Worm (Caenorhabditis elegans): ENCODE results near the gene W05E10.2.
A peak's percentile ranks its signal among the peaks of the same experiment; 100 is the strongest.

Gene W05E10.2

DNA sequence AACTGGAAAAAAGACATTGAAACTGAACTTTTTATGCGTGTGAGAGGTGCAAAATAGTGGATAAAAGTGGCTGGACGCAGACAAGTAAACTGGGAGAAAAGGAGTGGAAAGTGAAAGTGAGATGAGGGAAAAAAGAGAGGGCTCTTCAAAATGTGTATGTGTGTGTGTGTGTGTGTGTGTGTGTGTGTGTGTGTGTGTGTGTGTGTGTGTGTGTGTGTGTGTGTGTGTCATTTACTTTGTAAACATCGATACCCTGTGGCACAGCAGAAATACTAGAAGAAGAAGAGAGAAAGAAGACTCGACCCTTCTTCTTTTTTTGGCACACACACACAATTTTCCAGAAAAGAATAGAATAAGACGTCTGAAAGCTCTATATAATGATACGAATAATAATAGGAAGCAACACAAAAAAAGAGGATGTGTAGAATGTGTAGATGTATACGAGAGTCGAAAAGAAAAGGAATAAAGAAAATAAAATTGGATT is 48.3 kb upstream of the W05E10.2 start (continued):
- TF ChIP-seq isw-1 (GFP tag; IDR thresholded peaks at IDR 0.05) (peak; percentile 50), fkh-4 (tag; optimal IDR thresholded peaks at IDR 0.05; ENCODE audit: borderline replicate concordance) (no peak), mdl-1 (tag; optimal IDR thresholded peaks at IDR 0.05) (peak in 1 of 2 experiments; percentile 40), efl-1 (optimal IDR thresholded peaks at IDR 0.05) (peak; percentile 26 to 39), efl-1 (GFP tag; optimal IDR thresholded peaks at IDR 0.05 in 1 of 2) (peak in 1 of 2 experiments; percentile 77), fkh-8 (tag; optimal IDR thresholded peaks at IDR 0.05) (peak; percentile 70), nhr-76 (tag; optimal IDR thresholded peaks at IDR 0.05) (no peak), unc-30 (tag; optimal IDR thresholded peaks at IDR 0.05) (no peak), ets-5 (GFP tag; IDR thresholded peaks at IDR 0.05) (no peak), aly-2 (tag; optimal IDR thresholded peaks at IDR 0.05) (no peak), unc-98 (GFP tag; IDR thresholded peaks at IDR 0.05) (peak; percentile 21; the same call in 1 of the 2 replicates), nhr-28 (tag; optimal IDR thresholded peaks at IDR 0.05) (no peak), nhr-20 (tag; optimal IDR thresholded peaks at IDR 0.05) (peak; percentile 45), aha-1 (tag; optimal IDR thresholded peaks at IDR 0.05) (no peak), nhr-12 (tag; optimal IDR thresholded peaks at IDR 0.05) (no peak), dpl-1 (GFP tag; optimal IDR thresholded peaks at IDR 0.05) (peak in 1 of 3 experiments; percentile 21), rnt-1 (tag; optimal IDR thresholded peaks at IDR 0.05) (peak; percentile 74), nhr-11 (tag; optimal IDR thresholded peaks at IDR 0.05) (no peak), pqm-1 (tag; optimal IDR thresholded peaks at IDR 0.05) (no peak), mef-2 (tag; optimal IDR thresholded peaks at IDR 0.05) (no peak), snu-23 (GFP tag; optimal IDR thresholded peaks at IDR 0.05) (peak; percentile 28), ceh-63 (GFP tag; optimal IDR thresholded peaks at IDR 0.05) (peak; percentile 70), efl-3 (GFP tag; optimal IDR thresholded peaks at IDR 0.05) (no peak), lsy-2 (tag; optimal IDR thresholded peaks at IDR 0.05) (peak; percentile 50 to 66), C16A3.4 (tag; optimal IDR thresholded peaks at IDR 0.05) (peak; percentile 27), egl-13 (tag; optimal IDR thresholded peaks at IDR 0.05) (peak; percentile 50), sox-4 (tag; optimal IDR thresholded peaks at IDR 0.05) (no peak), fos-1 (tag; optimal IDR thresholded peaks at IDR 0.05) (no peak), nhr-84 (tag; optimal IDR thresholded peaks at IDR 0.05) (no peak), skn-1 (tag; optimal IDR thresholded peaks at IDR 0.05) (no peak), nhr-237 (tag; optimal IDR thresholded peaks at IDR 0.05) (no peak), unc-130 (tag; optimal IDR thresholded peaks at IDR 0.05) (peak; percentile 15), lin-15B (tag; optimal IDR thresholded peaks at IDR 0.05) (no peak), xbp-1 (tag; optimal IDR thresholded peaks at IDR 0.05) (no peak), sup-37 (GFP tag; optimal IDR thresholded peaks at IDR 0.05) (peak; percentile 10), nhr-90 (tag; optimal IDR thresholded peaks at IDR 0.05; ENCODE audit: poor library complexity) (no peak), ztf-4 (tag; optimal IDR thresholded peaks at IDR 0.05) (no peak), swsn-7 (tag; optimal IDR thresholded peaks at IDR 0.05) (peak; percentile 44), mab-9 (GFP tag; IDR thresholded peaks at IDR 0.05) (no peak), C04F5.9 (tag; optimal IDR thresholded peaks at IDR 0.05) (no peak), tbx-2 (tag; optimal IDR thresholded peaks at IDR 0.05) (peak; percentile 36), nhr-85 (tag) (peak; percentile 68), zag-1 (tag; optimal IDR thresholded peaks at IDR 0.05) (no peak), fkh-10 (GFP tag; optimal IDR thresholded peaks at IDR 0.05) (peak; percentile 61), blmp-1 (tag; optimal IDR thresholded peaks at IDR 0.05) (peak; percentile 62), hlh-17 (GFP tag; optimal IDR thresholded peaks at IDR 0.05; ENCODE audit: borderline replicate concordance) (no peak), sptf-1 (tag; optimal IDR thresholded peaks at IDR 0.05) (no peak), ztf-11 (tag; optimal IDR thresholded peaks at IDR 0.05) (no peak), ces-1 (GFP tag; optimal IDR thresholded peaks at IDR 0.05) (no peak), unc-86 (tag; optimal IDR thresholded peaks at IDR 0.05) (peak; percentile 28), nhr-47 (tag; optimal IDR thresholded peaks at IDR 0.05) (peak; percentile 42), elt-3 (tag; optimal IDR thresholded peaks at IDR 0.05) (no peak), snpc-4 (tag; optimal IDR thresholded peaks at IDR 0.05) (no peak), hpl-2 (GFP tag; optimal IDR thresholded peaks at IDR 0.05) (no peak), dsc-1 (tag; optimal IDR thresholded peaks at IDR 0.05) (peak; percentile 51)
